Fruit fly (Drosophila melanogaster): Measurements from ENCODE around the gene dpr16.

The dpr16 gene

dm6 chr3R:5103362-5104003, 47.2 kb upstream of the dpr16 start (continued):
- TF ChIP-seq CG1529 (GFP tag; optimal IDR thresholded peaks at IDR 0.05), result peak; percentile 36
- peak; percentile 29 for TF ChIP-seq Antp (GFP tag; optimal IDR thresholded peaks at IDR 0.05)
- TF ChIP-seq Camta (GFP tag; optimal IDR thresholded peaks at IDR 0.05), result peak; percentile 6
- no peak for TF ChIP-seq NC2β (GFP tag; optimal IDR thresholded peaks at IDR 0.05)
- TF ChIP-seq ind (GFP tag; optimal IDR thresholded peaks at IDR 0.05), result peak; percentile 8
- peak; percentile 16 for TF ChIP-seq Chrac-16 (GFP tag; optimal IDR thresholded peaks at IDR 0.05)
- peak; percentile 15 for TF ChIP-seq fd96Cb (tag; optimal IDR thresholded peaks at IDR 0.05)
- TF ChIP-seq Atf3 (GFP tag; optimal IDR thresholded peaks at IDR 0.05), result no peak
- peak; percentile 53 for TF ChIP-seq dmrt99B (tag; optimal IDR thresholded peaks at IDR 0.05)
- TF ChIP-seq Sox102F (GFP tag; optimal IDR thresholded peaks at IDR 0.05), result peak; percentile 21
- TF ChIP-seq CG7556 (GFP tag; optimal IDR thresholded peaks at IDR 0.05), result peak; percentile 19
- TF ChIP-seq cg (GFP tag; optimal IDR thresholded peaks at IDR 0.05), result peak; percentile 29
- peak; percentile 84 for TF ChIP-seq sens (GFP tag)
- TF ChIP-seq CG6689 (GFP tag; IDR thresholded peaks at IDR 0.05), result peak; percentile 37; the same call in 1 of the 2 replicates
- 0 out of 2 replicates have a peak, but pooled peaks have one; percentile 18 for TF ChIP-seq Xrp1 (GFP tag; IDR thresholded peaks at IDR 0.05)
- peak; percentile 4 for TF ChIP-seq CG7839 (tag; optimal IDR thresholded peaks at IDR 0.05)
- TF ChIP-seq Med (GFP tag), result peak; percentile 78
- peak; percentile 22 for TF ChIP-seq CG8388 (GFP tag; optimal IDR thresholded peaks at IDR 0.05)
- peak; percentile 10 for TF ChIP-seq Oli (tag; optimal IDR thresholded peaks at IDR 0.05)
- TF ChIP-seq tgo (GFP tag; IDR thresholded peaks at IDR 0.05), result no peak
- peak; percentile 17 for TF ChIP-seq CG16863 (GFP tag; optimal IDR thresholded peaks at IDR 0.05)
- TF ChIP-seq p53 (GFP tag; optimal IDR thresholded peaks at IDR 0.05), result no peak
- TF ChIP-seq grau (tag; optimal IDR thresholded peaks at IDR 0.05), result peak; percentile 85
- TF ChIP-seq CG2875 (GFP tag; optimal IDR thresholded peaks at IDR 0.05), result peak; percentile 0
- peak; percentile 31 for TF ChIP-seq nau (GFP tag; optimal IDR thresholded peaks at IDR 0.05)
- TF ChIP-seq en (GFP tag; optimal IDR thresholded peaks at IDR 0.05), result no peak
- TF ChIP-seq vnd (GFP tag; IDR thresholded peaks at IDR 0.05; ENCODE audit: partially characterized antibody), result no peak
- peak; percentile 17 for TF ChIP-seq CG14710 (tag; optimal IDR thresholded peaks at IDR 0.05)
- 0 out of 3 replicates have a peak, but pooled peaks have one; percentile 35 for TF ChIP-seq CG17361 (GFP tag; IDR thresholded peaks at IDR 0.05)
- TF ChIP-seq Ets97D (GFP tag; optimal IDR thresholded peaks at IDR 0.05), result no peak
- TF ChIP-seq CG18262 (tag; optimal IDR thresholded peaks at IDR 0.05), result peak; percentile 37
- TF ChIP-seq CG3838 (GFP tag; optimal IDR thresholded peaks at IDR 0.05), result no peak
- TF ChIP-seq gcm2 (GFP tag; optimal IDR thresholded peaks at IDR 0.05), result no peak
- peak; percentile 20 for TF ChIP-seq CG12391 (tag; optimal IDR thresholded peaks at IDR 0.05)
- TF ChIP-seq CG15601 (tag; optimal IDR thresholded peaks at IDR 0.05), result peak; percentile 16
- no peak for TF ChIP-seq prd (optimal IDR thresholded peaks at IDR 0.05)
- TF ChIP-seq prd (GFP tag; IDR thresholded peaks at IDR 0.05), result peak; percentile 27; the same call in 1 of the 3 replicates
- TF ChIP-seq B-H2 (GFP tag; optimal IDR thresholded peaks at IDR 0.05), result no peak
- TF ChIP-seq CG7928 (GFP tag; optimal IDR thresholded peaks at IDR 0.05), result no peak
- peak; percentile 10 for TF ChIP-seq Bteb2 (GFP tag; optimal IDR thresholded peaks at IDR 0.05)
- 0 out of 2 replicates have a peak, but pooled peaks have one; percentile 20 for TF ChIP-seq CG14014 (GFP tag; IDR thresholded peaks at IDR 0.05)
- peak; percentile 48 for TF ChIP-seq phol (tag; optimal IDR thresholded peaks at IDR 0.05)
- peak; percentile 27 for TF ChIP-seq dmrt11E (tag; optimal IDR thresholded peaks at IDR 0.05)
- TF ChIP-seq CG2678 (tag; optimal IDR thresholded peaks at IDR 0.05), result peak; percentile 44
- peak; percentile 26 for TF ChIP-seq nerfin-1 (tag; optimal IDR thresholded peaks at IDR 0.05)
- TF ChIP-seq CG6254 (GFP tag; optimal IDR thresholded peaks at IDR 0.05), result peak; percentile 9
- no peak for TF ChIP-seq CG12104 (GFP tag; optimal IDR thresholded peaks at IDR 0.05)
- TF ChIP-seq Ets65A (GFP tag), result peak; percentile 81
- TF ChIP-seq Blimp-1 (GFP tag; optimal IDR thresholded peaks at IDR 0.05), result peak; percentile 39
- TF ChIP-seq CG10979 (tag; optimal IDR thresholded peaks at IDR 0.05), result peak; percentile 27

Measured in whole organism, embryonic.